Worm (Caenorhabditis elegans): ENCODE measurements around the gene F08F8.9.

DNA sequence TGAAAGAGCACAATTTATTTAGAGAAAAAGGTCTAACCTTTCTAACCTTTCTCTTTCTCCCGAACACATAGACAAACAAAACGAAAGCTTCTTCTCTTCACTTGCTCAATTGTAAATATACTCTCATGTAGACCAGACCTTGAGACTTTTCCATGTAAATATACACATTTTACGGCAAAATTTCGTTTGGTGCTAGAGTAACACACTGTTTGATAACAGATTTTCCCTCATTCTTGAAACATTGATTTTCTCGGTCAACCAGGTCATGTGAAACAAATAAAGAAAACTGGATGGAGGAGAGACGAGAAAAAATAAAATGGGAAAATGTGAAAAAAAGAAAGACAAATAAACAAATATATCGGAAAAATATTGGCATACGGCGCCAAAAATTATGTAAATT lies 31.8 kb downstream of the F08F8.9 start:
- TF ChIP-seq ama-1 (optimal IDR thresholded peaks at IDR 0.05) (no peak), tbx-11 (GFP tag; IDR thresholded peaks at IDR 0.05) (no peak), sea-1 (GFP tag; conservative IDR thresholded peaks at IDR 0.05) (no peak), scrt-1 (GFP tag; IDR thresholded peaks at IDR 0.05) (no peak), aly-1 (tag; optimal IDR thresholded peaks at IDR 0.05) (no peak)
